Worm (Caenorhabditis elegans) whole organism, L2 larva: ENCODE measurements around the gene C24B5.4.

Experiments used
- C34F6.9 ChIP-seq: fragments of 150-350 bp; optimal IDR thresholded peaks from 2 replicates; lab custom pipeline; 2014; ENCODE audit warnings: missing biosample characterization, missing genetic modification characterization
- F13H6.1 ChIP-seq: sonication (generic microtip); optimal IDR thresholded peaks from 2 replicates; lab custom pipeline; 2016; ENCODE audit warnings: missing genetic modification characterization, missing compliant biosample characterization
- R02D3.7 ChIP-seq: fragments of 150-350 bp; optimal IDR thresholded peaks from 2 replicates; lab custom pipeline; 2014; ENCODE audit warnings: missing biosample characterization, missing genetic modification characterization
- Y55F3AM.14 ChIP-seq: fragments of 200-800 bp; sonication (Bioruptor generic); optimal IDR thresholded peaks from 2 replicates; lab custom pipeline; 2018; ENCODE audit warnings: mild to moderate bottlenecking, missing genetic modification characterization, missing compliant biosample characterization
- ZK546.5 ChIP-seq: sonication (generic microtip); optimal IDR thresholded peaks from 2 replicates; lab custom pipeline; 2017; ENCODE audit warnings: missing biosample characterization, missing genetic modification characterization
- alr-1 ChIP-seq: fragments of 150-350 bp; optimal IDR thresholded peaks from 2 replicates; lab custom pipeline; 2014; ENCODE audit warnings: missing biosample characterization, missing genetic modification characterization
- aly-2 ChIP-seq: fragments of 150-350 bp; optimal IDR thresholded peaks from 2 replicates; lab custom pipeline; 2014; ENCODE audit warnings: missing biosample characterization, missing genetic modification characterization
- blmp-1 ChIP-seq: sonication (generic microtip); optimal IDR thresholded peaks from 2 replicates; lab custom pipeline; 2017; ENCODE audit warnings: missing genetic modification characterization, mild to moderate bottlenecking, missing compliant biosample characterization, antibody characterized with exemption, moderate library complexity; ENCODE audit not compliant: insufficient read depth
- ceh-16 ChIP-seq: fragments of 150-350 bp; optimal IDR thresholded peaks from 2 replicates; lab custom pipeline; 2014; ENCODE audit warnings: missing biosample characterization, missing genetic modification characterization
- ceh-82 ChIP-seq: fragments of 150-350 bp; optimal IDR thresholded peaks from 2 replicates; lab custom pipeline; 2014; ENCODE audit warnings: missing biosample characterization, missing genetic modification characterization
- crh-2 ChIP-seq: sonication (generic microtip); optimal IDR thresholded peaks from 2 replicates; lab custom pipeline; 2017; ENCODE audit warnings: missing biosample characterization, missing genetic modification characterization
- dmd-4 ChIP-seq: sonication (generic microtip); optimal IDR thresholded peaks from 2 replicates; lab custom pipeline; 2017; ENCODE audit warnings: missing biosample characterization, missing genetic modification characterization
- fos-1 ChIP-seq: fragments of 150-350 bp; optimal IDR thresholded peaks from 2 replicates; lab custom pipeline; 2014; ENCODE audit warnings: missing biosample characterization, missing genetic modification characterization
- gmeb-1 ChIP-seq: fragments of 150-350 bp; optimal IDR thresholded peaks from 2 replicates; lab custom pipeline; 2014; ENCODE audit warnings: missing biosample characterization, missing genetic modification characterization
- lin-11 ChIP-seq: fragments of 150-350 bp; sonication (generic microtip); optimal IDR thresholded peaks from 2 replicates; lab custom pipeline; 2014; ENCODE audit warnings: missing biosample characterization, missing genetic modification characterization, inconsistent platforms, mixed read lengths
- lin-13 ChIP-seq: fragments of 150-350 bp; optimal IDR thresholded peaks from 2 replicates; lab custom pipeline; 2014; ENCODE audit warnings: missing biosample characterization, missing genetic modification reagents, missing genetic modification characterization
- lin-39 ChIP-seq: fragments of 150-350 bp; optimal IDR thresholded peaks from 2 replicates; lab custom pipeline; 2014; ENCODE audit warnings: missing biosample characterization, missing genetic modification reagents, missing genetic modification characterization
- lsy-2 ChIP-seq, 2 experiments: fragments of 150-350 bp in 1 of 2; sonication (generic microtip) in 1 of 2; optimal IDR thresholded peaks; 2 replicates each; lab custom pipeline; 2014 to 2017; ENCODE audit warnings: missing biosample characterization in 2 of 2, missing genetic modification characterization in 2 of 2
- mdl-1 ChIP-seq, 2 experiments: fragments of 150-350 bp in 1 of 2; sonication (generic microtip) in 1 of 2; optimal IDR thresholded peaks; 2 replicates each; lab custom pipeline; 2017; ENCODE audit warnings: missing biosample characterization in 2 of 2, missing genetic modification characterization in 2 of 2
- nhr-11 ChIP-seq: fragments of 150-350 bp; optimal IDR thresholded peaks from 2 replicates; lab custom pipeline; 2014; ENCODE audit warnings: missing biosample characterization, missing genetic modification characterization
- nhr-12 ChIP-seq: fragments of 150-350 bp; optimal IDR thresholded peaks from 2 replicates; lab custom pipeline; 2014; ENCODE audit warnings: missing biosample characterization, missing genetic modification characterization
- nhr-129 ChIP-seq: fragments of 150-350 bp; optimal IDR thresholded peaks from 2 replicates; lab custom pipeline; 2014; ENCODE audit warnings: missing biosample characterization, missing genetic modification characterization
- nhr-21 ChIP-seq: fragments of 150-350 bp; optimal IDR thresholded peaks from 2 replicates; lab custom pipeline; 2014; ENCODE audit warnings: missing biosample characterization, missing genetic modification characterization
- nhr-25 ChIP-seq: fragments of 150-350 bp; sonication (generic microtip); optimal IDR thresholded peaks from 3 replicates; lab custom pipeline; 2014; ENCODE audit warnings: missing biosample characterization, missing genetic modification characterization
- nhr-77 ChIP-seq: fragments of 150-350 bp; optimal IDR thresholded peaks from 2 replicates; lab custom pipeline; 2014; ENCODE audit warnings: missing biosample characterization, missing genetic modification characterization
- sem-4 ChIP-seq: fragments of 150-350 bp; optimal IDR thresholded peaks from 2 replicates; lab custom pipeline; 2014; ENCODE audit warnings: missing biosample characterization, missing genetic modification reagents, missing genetic modification characterization
- skn-1 ChIP-seq: sonication (generic microtip); optimal IDR thresholded peaks from 2 replicates; lab custom pipeline; 2017; ENCODE audit warnings: missing biosample characterization, missing genetic modification characterization
- sma-3 ChIP-seq: sonication (generic microtip); optimal IDR thresholded peaks from 2 replicates; lab custom pipeline; 2016; ENCODE audit warnings: missing genetic modification reagents, missing genetic modification characterization, missing compliant biosample characterization
- sma-9 ChIP-seq, 2 experiments: fragments of 150-350 bp in 1 of 2; sonication (generic microtip) in 1 of 2; optimal IDR thresholded peaks; 2 replicates each; lab custom pipeline; 2014 to 2016; ENCODE audit warnings: missing genetic modification characterization in 2 of 2, mild to moderate bottlenecking in 1 of 2, missing biosample characterization in 1 of 2, missing compliant biosample characterization in 1 of 2, missing genetic modification reagents in 1 of 2, moderate library complexity in 1 of 2
- snpc-4 ChIP-seq: fragments of 150-350 bp; optimal IDR thresholded peaks from 2 replicates; lab custom pipeline; 2014; ENCODE audit warnings: missing biosample characterization, missing genetic modification characterization
- unc-55 ChIP-seq: fragments of 150-350 bp; sonication (generic microtip); optimal IDR thresholded peaks from 3 replicates; lab custom pipeline; 2014; ENCODE audit warnings: missing biosample characterization, missing genetic modification reagents, missing genetic modification characterization
- zag-1 ChIP-seq: fragments of 150-350 bp; optimal IDR thresholded peaks from 2 replicates; lab custom pipeline; 2014; ENCODE audit warnings: missing biosample characterization, missing genetic modification characterization
- ztf-1 ChIP-seq: fragments of 200-800 bp; sonication (Bioruptor generic); conservative IDR thresholded peaks from 2 replicates; pipeline ENCODE4 v1.3.6; 2022; ENCODE audit warnings: missing genetic modification characterization, missing compliant biosample characterization
- ztf-11 ChIP-seq: sonication (generic microtip); optimal IDR thresholded peaks from 2 replicates; lab custom pipeline; 2017; ENCODE audit warnings: missing biosample characterization, missing genetic modification characterization
- ztf-4 ChIP-seq: fragments of 150-350 bp; optimal IDR thresholded peaks from 2 replicates; lab custom pipeline; 2014; ENCODE audit warnings: missing biosample characterization, missing genetic modification characterization

C24B5.4 gene

ce11 chrV:9207377-9207776 lies 10.3 kb upstream of the C24B5.4 start, which contains the start of gene inx-10:
TSS of gene inx-10 (minus strand) at chrV:9207477.
- TF ChIP-seq ztf-11 (tag; lab: Kevin White, UChicago) (no peak), snpc-4 (tag; lab: Kevin White, UChicago) (no peak), lsy-2 (tag; optimal IDR thresholded peaks at IDR 0.05; lab: Kevin White, UChicago) (no peak), sma-3 (GFP tag; lab: Kevin White, UChicago) (no peak), nhr-11 (tag; lab: Kevin White, UChicago) (no peak), ztf-1 (GFP tag; lab: Robert Waterston, UW) (no peak), zag-1 (tag; lab: Kevin White, UChicago) (no peak), blmp-1 (tag; lab: Kevin White, UChicago) (no peak), nhr-12 (no peak), lin-11 (tag; lab: Kevin White, UChicago) (no peak), skn-1 (tag; lab: Kevin White, UChicago) (no peak), nhr-77 (tag; lab: Kevin White, UChicago) (no peak), nhr-129 (no peak), F13H6.1 (tag; lab: Kevin White, UChicago) (no peak), ceh-82 (no peak)

ce11 chrV:9202710-9203109 lies 5.6 kb upstream of the C24B5.4 start, which contains the start of gene asp-2:
TSS of gene asp-2 (plus strand) at chrV:9203077.
- TF ChIP-seq ceh-16 (tag; lab: Kevin White, UChicago) (no peak), fos-1 (tag; lab: Kevin White, UChicago) (peak; percentile 79), sma-9 (GFP tag; optimal IDR thresholded peaks at IDR 0.05; lab: Kevin White, UChicago) (peak; percentile 49), sma-9 (tag; optimal IDR thresholded peaks at IDR 0.05; lab: Kevin White, UChicago) (no peak)

DNA sequence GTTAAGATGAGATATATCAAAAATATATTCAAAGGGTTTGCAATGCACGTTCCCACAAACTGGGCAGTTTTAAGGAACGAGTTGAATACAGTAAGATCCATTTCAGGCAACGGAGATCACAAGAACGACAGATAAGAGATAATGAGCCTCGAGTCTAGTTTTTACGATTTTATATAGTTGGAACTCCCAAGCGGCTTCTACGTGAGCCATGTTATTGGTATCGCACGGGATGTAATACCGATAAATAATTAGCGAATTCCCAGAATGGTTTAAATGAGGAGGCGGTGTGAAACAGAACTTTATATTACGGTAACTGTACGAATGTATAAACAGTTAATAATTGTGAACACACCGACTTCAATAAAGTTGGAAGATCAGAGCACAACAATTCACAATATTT lies 1.8 kb upstream of the C24B5.4 start, which contains the start of gene str-177:
Gene str-177 (minus strand): TSS at position 101 of the 400 bp plus-strand sequence.
- no peak for TF ChIP-seq ztf-4
- no peak for TF ChIP-seq ztf-1 (GFP tag; lab: Robert Waterston, UW)
- TF ChIP-seq aly-2 (tag; lab: Kevin White, UChicago): no peak
- no peak for TF ChIP-seq nhr-21 (tag; lab: Kevin White, UChicago)

ce11 chrV:9194055-9194454 lies 3.1 kb downstream of the C24B5.4 start:
- TF ChIP-seq crh-2 (tag; lab: Kevin White, UChicago) (no peak), lin-39 (no peak), mdl-1 (tag; optimal IDR thresholded peaks at IDR 0.05; lab: Kevin White, UChicago) (peak in 1 of 2 experiments; percentile 5), nhr-25 (no peak), fos-1 (tag; lab: Kevin White, UChicago) (no peak), ceh-82 (no peak), R02D3.7 (tag; lab: Kevin White, UChicago) (no peak), unc-55 (GFP tag; lab: Kevin White, UChicago) (peak; percentile 49), sem-4 (peak; percentile 43), C34F6.9 (tag; lab: Kevin White, UChicago) (peak; percentile 14), sma-3 (GFP tag; lab: Kevin White, UChicago) (no peak), lsy-2 (tag; optimal IDR thresholded peaks at IDR 0.05; lab: Kevin White, UChicago) (peak in 1 of 2 experiments; percentile 22), blmp-1 (tag; lab: Kevin White, UChicago) (no peak), ztf-1 (GFP tag; lab: Robert Waterston, UW) (no peak)

ce11 chrV:9191406-9191805 lies 5.7 kb downstream of the C24B5.4 start, which contains the start of gene sphr-1:
TSS of gene sphr-1 (plus strand) at chrV:9191610.
- TF ChIP-seq zag-1 (tag; lab: Kevin White, UChicago): peak; percentile 13
- TF ChIP-seq dmd-4 (tag; lab: Kevin White, UChicago): no peak

ce11 chrV:9186028-9186427 lies 11.1 kb downstream of the C24B5.4 start:
- no peak for TF ChIP-seq nhr-77 (tag; lab: Kevin White, UChicago)
- TF ChIP-seq mdl-1 (tag; optimal IDR thresholded peaks at IDR 0.05; lab: Kevin White, UChicago): no peak
- TF ChIP-seq skn-1 (tag; lab: Kevin White, UChicago): no peak
- no peak for TF ChIP-seq ztf-1 (GFP tag; lab: Robert Waterston, UW)
- no peak for TF ChIP-seq lin-13 (GFP tag; lab: Kevin White, UChicago)
- TF ChIP-seq fos-1 (tag; lab: Kevin White, UChicago): no peak
- no peak for TF ChIP-seq lin-39
- no peak for TF ChIP-seq ZK546.5 (tag; lab: Kevin White, UChicago)
- no peak for TF ChIP-seq Y55F3AM.14 (GFP tag; lab: Kevin White, UChicago)
- no peak for TF ChIP-seq ceh-16 (tag; lab: Kevin White, UChicago)
- no peak for TF ChIP-seq alr-1 (tag; lab: Kevin White, UChicago)
- no peak for TF ChIP-seq gmeb-1 (tag; lab: Kevin White, UChicago)
- TF ChIP-seq sma-3 (GFP tag; lab: Kevin White, UChicago): no peak
